Fruit fly (Drosophila melanogaster): Measurements from ENCODE around the gene cm.
A peak's percentile ranks its signal among the peaks of the same experiment; 100 is the strongest.

The cm gene

DNA sequence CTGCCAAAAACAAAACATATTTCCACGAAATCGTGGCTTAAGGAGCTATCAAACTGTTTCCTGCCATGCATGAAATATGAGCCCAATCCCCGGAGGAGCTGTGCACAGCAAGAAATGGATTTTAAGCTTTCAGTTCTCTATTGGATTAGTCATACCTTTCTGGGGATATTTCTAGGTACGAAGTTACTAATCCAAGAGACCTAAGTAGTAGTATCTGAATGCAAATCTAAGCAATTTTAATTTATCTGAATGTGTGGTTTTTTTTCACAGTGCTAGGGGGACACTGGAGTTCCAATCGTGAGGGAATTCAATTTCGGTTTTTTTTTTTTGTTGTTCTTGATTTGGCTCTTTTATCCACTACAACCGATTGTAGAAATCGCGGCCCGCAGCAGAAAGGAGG lies 34.6 kb downstream of the cm start (continued):
- TF ChIP-seq Sox102F (GFP tag; optimal IDR thresholded peaks at IDR 0.05) (no peak), pdm3 (GFP tag; optimal IDR thresholded peaks at IDR 0.05) (peak; percentile 27), CG6808 (GFP tag; optimal IDR thresholded peaks at IDR 0.05) (peak; percentile 24), esn (GFP tag; optimal IDR thresholded peaks at IDR 0.05) (peak; percentile 50), lz (GFP tag; optimal IDR thresholded peaks at IDR 0.05) (peak; percentile 26), Lpt (GFP tag; optimal IDR thresholded peaks at IDR 0.05) (no peak), OdsH (GFP tag; optimal IDR thresholded peaks at IDR 0.05) (peak; percentile 47)

DNA sequence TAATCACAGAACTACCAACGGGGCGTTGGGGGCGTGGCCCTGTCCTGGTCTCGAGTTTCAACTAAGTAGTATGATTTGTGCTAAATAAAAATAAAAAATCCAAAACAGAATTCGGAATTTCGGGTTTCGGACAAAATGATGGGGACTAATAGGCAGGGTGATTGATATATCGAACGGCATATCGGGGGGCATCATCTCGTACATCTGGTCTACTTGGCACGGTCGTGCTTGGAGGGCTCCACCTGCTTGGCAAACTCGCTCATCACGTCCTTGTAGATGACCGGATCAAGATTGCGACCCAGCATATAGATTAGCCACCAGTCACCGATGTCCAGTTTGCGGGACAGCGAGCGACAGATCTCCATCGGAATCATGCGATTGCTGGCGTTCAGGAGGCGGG lies 36.7 kb downstream of the cm start:
- TF ChIP-seq Smox (GFP tag; optimal IDR thresholded peaks at IDR 0.05) (no peak), svp (GFP tag) (peak; percentile 61), Hr39 (GFP tag; optimal IDR thresholded peaks at IDR 0.05) (no peak), fkh (GFP tag; optimal IDR thresholded peaks at IDR 0.05) (no peak), Eip78C (GFP tag) (no peak), Ets21C (GFP tag; optimal IDR thresholded peaks at IDR 0.05) (no peak), CG3919 (GFP tag; optimal IDR thresholded peaks at IDR 0.05) (no peak)

DNA sequence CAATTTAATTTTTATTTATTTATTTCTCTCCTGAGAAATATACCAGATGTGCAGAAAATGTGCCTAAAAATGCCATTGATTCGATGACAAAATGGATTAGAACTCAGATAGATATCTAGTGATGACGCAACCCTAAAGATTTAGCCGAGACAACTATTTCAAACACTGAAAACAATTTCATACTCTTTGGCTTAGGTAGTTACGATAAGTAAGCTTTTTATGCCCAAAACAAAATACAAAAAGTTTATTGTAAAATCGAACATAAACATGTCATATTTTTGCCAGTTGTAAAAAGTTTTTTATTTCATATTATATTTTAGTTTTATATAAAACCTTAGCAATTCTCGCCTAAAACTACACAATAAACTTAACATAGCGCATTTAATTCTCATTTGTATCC lies 37.6 kb downstream of the cm start, which contains the start of gene CG3040:
Gene CG3040, minus strand, starts transcription at position 54 of the 400 bp plus-strand sequence.
- TF ChIP-seq CG3032 (tag; optimal IDR thresholded peaks at IDR 0.05) (peak; percentile 31), Eip75B (GFP tag; optimal IDR thresholded peaks at IDR 0.05) (no peak), CG8119 (GFP tag; IDR thresholded peaks at IDR 0.05) (peak; percentile 29; the same call in 2 of the 3 replicates), svp (GFP tag) (peak; percentile 54), CG4318 (GFP tag; optimal IDR thresholded peaks at IDR 0.05) (no peak), CG11294 (GFP tag; IDR thresholded peaks at IDR 0.05) (no peak), Eip93F (GFP tag; optimal IDR thresholded peaks at IDR 0.05) (no peak), lz (GFP tag; optimal IDR thresholded peaks at IDR 0.05) (peak; percentile 21), Hr4 (GFP tag; optimal IDR thresholded peaks at IDR 0.05) (peak; percentile 13), Gug (GFP tag; IDR thresholded peaks at IDR 0.05) (no peak), CG16779 (tag; optimal IDR thresholded peaks at IDR 0.05) (no peak), CG6792 (GFP tag; optimal IDR thresholded peaks at IDR 0.05) (no peak), CG9139 (GFP tag; optimal IDR thresholded peaks at IDR 0.05) (no peak), Lpt (GFP tag; optimal IDR thresholded peaks at IDR 0.05) (no peak), Met (GFP tag; optimal IDR thresholded peaks at IDR 0.05) (no peak), Sox14 (GFP tag; optimal IDR thresholded peaks at IDR 0.05) (peak; percentile 16), topi (GFP tag; optimal IDR thresholded peaks at IDR 0.05) (peak; percentile 40), CG11762 (GFP tag; optimal IDR thresholded peaks at IDR 0.05; ENCODE audit: insufficient read depth) (no peak), CG11902 (GFP tag; optimal IDR thresholded peaks at IDR 0.05) (no peak), CG10631 (GFP tag; optimal IDR thresholded peaks at IDR 0.05) (peak; percentile 32), vri (GFP tag; optimal IDR thresholded peaks at IDR 0.05) (peak; percentile 27), CG32006 (GFP tag; optimal IDR thresholded peaks at IDR 0.05) (peak; percentile 0), acj6 (GFP tag; optimal IDR thresholded peaks at IDR 0.05) (no peak), salr (GFP tag; optimal IDR thresholded peaks at IDR 0.05) (no peak), Hr38 (GFP tag; optimal IDR thresholded peaks at IDR 0.05) (no peak), Hr39 (GFP tag; optimal IDR thresholded peaks at IDR 0.05) (peak; percentile 2), ss (GFP tag; optimal IDR thresholded peaks at IDR 0.05) (no peak), net (GFP tag; optimal IDR thresholded peaks at IDR 0.05) (no peak), CG6163 (GFP tag; IDR thresholded peaks at IDR 0.05) (peak; percentile 39; the same call in 1 of the 3 replicates), fkh (GFP tag; optimal IDR thresholded peaks at IDR 0.05) (peak; percentile 34), CG6808 (GFP tag; optimal IDR thresholded peaks at IDR 0.05) (no peak), dac (GFP tag; optimal IDR thresholded peaks at IDR 0.05) (no peak), CG10669 (GFP tag; optimal IDR thresholded peaks at IDR 0.05) (peak; percentile 22), OdsH (GFP tag; optimal IDR thresholded peaks at IDR 0.05) (peak; percentile 19), esn (GFP tag; optimal IDR thresholded peaks at IDR 0.05) (peak; percentile 53), Sox102F (GFP tag; optimal IDR thresholded peaks at IDR 0.05) (no peak), dsx (GFP tag; optimal IDR thresholded peaks at IDR 0.05; ENCODE audit: poor library complexity, severe bottlenecking) (peak; percentile 3), CG15336 (GFP tag; IDR thresholded peaks at IDR 0.05) (peak; percentile 51), CG8319 (GFP tag; optimal IDR thresholded peaks at IDR 0.05) (no peak), CG6854 (GFP tag; optimal IDR thresholded peaks at IDR 0.05) (no peak), Ets21C (GFP tag; optimal IDR thresholded peaks at IDR 0.05) (no peak), Blimp-1 (GFP tag; optimal IDR thresholded peaks at IDR 0.05) (no peak), pdm3 (GFP tag; optimal IDR thresholded peaks at IDR 0.05) (peak; percentile 42), CG7368 (GFP tag; optimal IDR thresholded peaks at IDR 0.05) (no peak)
